Worm (Caenorhabditis elegans) whole organism, midembryonic: ENCODE results near the gene H13N06.2.

ENCODE experiments used
- T22C8.4 ChIP-seq: fragments of 200-800 bp; sonication (Bioruptor generic); IDR thresholded peaks from 2 replicates; pipeline ENCODE4 v1.3.6; 2022; ENCODE audit warnings: missing genetic modification characterization, missing compliant biosample characterization
- cog-1 ChIP-seq: sonication (generic microtip); optimal IDR thresholded peaks from 2 replicates; lab custom pipeline; 2016; ENCODE audit warnings: missing genetic modification characterization, missing compliant biosample characterization
- flt-1 ChIP-seq: fragments of 200-800 bp; sonication (Bioruptor generic); IDR thresholded peaks from 2 replicates; pipeline ENCODE4 v1.3.6; 2022; ENCODE audit warnings: missing genetic modification characterization, missing compliant biosample characterization
- klf-2 ChIP-seq: fragments of 200-800 bp; sonication (Bioruptor generic); conservative IDR thresholded peaks from 2 replicates; pipeline ENCODE4 v1.3.6; 2022; ENCODE audit warnings: missing genetic modification reagents, missing genetic modification characterization, missing compliant biosample characterization
- med-1 ChIP-seq: sonication (generic microtip); optimal IDR thresholded peaks from 2 replicates; lab custom pipeline; 2017; ENCODE audit warnings: missing genetic modification characterization, mild to moderate bottlenecking, missing compliant biosample characterization, antibody characterized with exemption, missing genetic modification reagents; ENCODE audit not compliant: insufficient read depth
- ref-1 ChIP-seq: fragments of 200-800 bp; sonication (Bioruptor generic); conservative IDR thresholded peaks from 2 replicates; pipeline ENCODE4 v1.3.6; 2022; ENCODE audit warnings: missing genetic modification reagents, missing genetic modification characterization, missing compliant biosample characterization
- tab-1 ChIP-seq: fragments of 200-800 bp; sonication (Bioruptor generic); IDR thresholded peaks from 2 replicates; pipeline ENCODE4 v1.3.6; 2022; ENCODE audit warnings: missing genetic modification characterization, missing compliant biosample characterization
- ztf-23 ChIP-seq: fragments of 200-800 bp; sonication (Bioruptor generic); IDR thresholded peaks from 2 replicates; pipeline ENCODE4 v1.3.6; 2022; ENCODE audit warnings: missing genetic modification reagents, missing genetic modification characterization, missing compliant biosample characterization
- ztf-29 ChIP-seq: fragments of 200-800 bp; sonication (Bioruptor generic); IDR thresholded peaks from 2 replicates; pipeline ENCODE4 v1.3.6; 2022; ENCODE audit warnings: missing genetic modification reagents, missing genetic modification characterization, missing compliant biosample characterization

H13N06.2 gene

ce11 chrX:15536017-15536416 is 48.1 kb downstream of the H13N06.2 start:
- TF ChIP-seq tab-1 (no peak), ztf-29 (GFP tag; lab: Robert Waterston, UW) (no peak), T22C8.4 (no peak), ref-1 (GFP tag; lab: Robert Waterston, UW) (no peak), klf-2 (GFP tag; lab: Robert Waterston, UW) (no peak), cog-1 (no peak), flt-1 (GFP tag; lab: Robert Waterston, UW) (no peak), med-1 (no peak), ztf-23 (GFP tag; lab: Robert Waterston, UW) (no peak)

ce11 chrX:15537362-15537761 is 49.5 kb downstream of the H13N06.2 start, which contains the start of the genes olrn-1 and C02C6.14:
TSS of gene olrn-1 (plus strand) at chrX:15537662.
TSS of gene C02C6.14 (plus strand) at chrX:15537665.
- TF ChIP-seq med-1 (no peak), ref-1 (GFP tag; lab: Robert Waterston, UW) (no peak), flt-1 (GFP tag; lab: Robert Waterston, UW) (no peak), tab-1 (no peak), ztf-23 (GFP tag; lab: Robert Waterston, UW) (no peak)

ce11 chrX:15539299-15539698 is 51.4 kb downstream of the H13N06.2 start:
- no peak for TF ChIP-seq flt-1 (GFP tag; lab: Robert Waterston, UW)

DNA sequence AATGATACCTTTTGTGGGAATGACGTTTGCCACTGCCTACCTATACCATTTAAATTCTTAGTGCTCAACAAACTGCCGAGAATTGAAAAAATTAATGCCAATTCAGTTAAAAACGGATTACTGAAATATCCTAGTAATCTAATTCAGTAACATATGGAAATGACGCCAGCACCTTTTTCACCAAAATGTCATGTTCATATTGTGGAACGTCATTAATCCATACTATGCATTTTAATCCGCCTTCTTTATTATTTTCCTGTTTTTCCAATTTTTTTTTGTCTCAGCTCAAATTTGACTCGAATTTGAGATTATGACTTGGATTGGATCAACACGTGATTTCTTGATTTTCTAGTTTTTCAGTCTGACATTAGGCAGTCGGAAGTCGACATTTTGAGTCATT is 53.5 kb downstream of the H13N06.2 start:
- no peak for TF ChIP-seq ref-1 (GFP tag; lab: Robert Waterston, UW)
- TF ChIP-seq med-1: no peak
- no peak for TF ChIP-seq T22C8.4
- TF ChIP-seq ztf-29 (GFP tag; lab: Robert Waterston, UW): no peak
- no peak for TF ChIP-seq ztf-23 (GFP tag; lab: Robert Waterston, UW)
- TF ChIP-seq cog-1: no peak
- no peak for TF ChIP-seq flt-1 (GFP tag; lab: Robert Waterston, UW)
- TF ChIP-seq tab-1: no peak
- TF ChIP-seq klf-2 (GFP tag; lab: Robert Waterston, UW): no peak
